Worm (Caenorhabditis elegans): ENCODE measurements around the gene T05C1.1.

- TF ChIP-seq him-1 (tag; optimal IDR thresholded peaks at IDR 0.05) (no peak), W03F9.2 (tag; optimal IDR thresholded peaks at IDR 0.05) (no peak)
Observed at ce11 chrII:4468897-4469459, 9.4 kb upstream of the T05C1.1 start.

Data from whole organism, L4/young adult.